Fruit fly (Drosophila melanogaster) whole organism: ENCODE data around the gene Acbp3.

ENCODE experiments used
- CG8478 ChIP-seq: fragments of >200 bp; optimal IDR thresholded peaks from 2 replicates; lab custom pipeline; 2018; ENCODE audit warnings: inconsistent platforms
- Dll ChIP-seq: fragments of >200 bp; optimal IDR thresholded peaks from 2 replicates; lab custom pipeline; 2017
- EcR ChIP-seq, 2 experiments: fragments of >200 bp; optimal IDR thresholded peaks; 2 replicates each; lab custom pipeline; 2017; ENCODE audit warnings: missing biosample characterization in 2 of 2, missing genetic modification characterization in 2 of 2, missing genetic modification reagents in 2 of 2
- pan ChIP-seq: fragments of >200 bp; optimal IDR thresholded peaks from 2 replicates; lab custom pipeline; 2017
- psq ChIP-seq: fragments of >200 bp; optimal IDR thresholded peaks from 2 replicates; lab custom pipeline; 2017
- usp ChIP-seq: fragments of >200 bp; optimal IDR thresholded peaks from 2 replicates; lab custom pipeline; 2017; ENCODE audit warnings: missing biosample characterization, missing genetic modification characterization, mixed read lengths

The Acbp3 gene

DNA sequence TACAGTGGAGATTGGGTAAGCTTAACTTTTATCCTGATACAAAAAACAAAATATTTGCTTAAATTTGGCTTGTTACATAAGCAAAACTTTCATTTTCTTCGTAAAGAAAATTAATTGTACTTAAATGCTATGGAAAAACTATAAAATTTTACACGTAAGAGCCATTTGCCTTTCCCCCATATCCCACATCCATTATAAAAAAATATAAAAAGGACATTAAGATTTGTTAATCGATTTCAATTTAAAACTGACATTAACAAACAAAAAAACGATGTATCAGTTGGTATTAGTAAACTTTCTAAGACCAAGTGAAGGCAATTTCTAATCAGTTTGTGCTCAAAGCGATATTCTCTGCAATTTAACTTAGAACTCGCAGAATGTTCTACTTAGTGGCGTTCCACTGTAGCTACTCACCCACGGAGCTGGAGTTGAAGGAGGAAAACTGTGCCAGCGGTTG is 24.9 kb downstream of the Acbp3 start:
- TF ChIP-seq psq (lab: Kevin White, UChicago) = no peak
- TF ChIP-seq CG8478 (lab: Kevin White, UChicago) = no peak
- TF ChIP-seq pan (lab: Kevin White, UChicago) = no peak
- TF ChIP-seq Dll (lab: Kevin White, UChicago) = no peak

DNA sequence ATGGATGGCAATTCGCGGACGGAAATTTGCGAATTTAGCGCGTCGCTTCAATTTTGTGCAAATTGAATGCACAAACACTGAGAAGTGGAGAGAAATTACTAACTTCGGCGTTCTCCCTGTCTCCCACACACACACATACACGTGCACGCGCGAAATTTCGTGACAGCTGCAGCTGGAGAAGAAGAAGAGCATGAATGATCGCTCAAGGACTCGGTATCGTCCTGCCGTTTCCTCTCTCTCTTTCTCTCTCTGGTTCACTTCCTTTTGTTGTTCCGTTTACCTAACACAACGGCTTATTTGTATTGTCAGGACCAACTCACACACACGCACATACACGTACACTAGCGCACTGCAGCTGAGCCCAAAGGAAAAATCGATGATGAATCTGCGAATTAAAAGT is 25.6 kb downstream of the Acbp3 start:
- TF ChIP-seq pan (lab: Kevin White, UChicago) (no peak), Dll (lab: Kevin White, UChicago) (no peak), EcR (GFP tag; optimal IDR thresholded peaks at IDR 0.05; lab: Kevin White, UChicago) (no peak), CG8478 (lab: Kevin White, UChicago) (no peak), usp (no peak), psq (lab: Kevin White, UChicago) (no peak)

DNA sequence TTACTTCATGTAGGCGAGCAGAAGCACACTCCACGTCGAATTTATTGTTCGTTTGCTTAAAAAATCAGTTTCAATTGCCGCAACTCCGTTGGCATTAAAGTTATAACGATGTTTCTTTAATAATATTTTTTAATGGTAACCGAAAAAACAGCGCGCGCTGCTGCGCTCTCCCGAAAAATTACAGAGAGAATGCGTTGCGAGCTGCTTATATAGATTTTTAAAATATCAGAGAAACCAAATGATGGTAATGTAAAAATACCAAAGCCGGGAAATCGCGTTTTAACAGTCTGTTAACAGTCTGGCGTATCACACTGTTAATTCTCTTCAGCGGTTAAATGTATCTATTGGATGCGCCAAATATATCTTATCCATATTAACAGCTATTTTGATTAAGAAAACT is 26.2 kb downstream of the Acbp3 start, which contains the start of gene corn:
Gene corn (minus strand): TSS at position 184 of the 400 bp plus-strand sequence.
- TF ChIP-seq CG8478 (lab: Kevin White, UChicago) = no peak
- TF ChIP-seq EcR (GFP tag; optimal IDR thresholded peaks at IDR 0.05; lab: Kevin White, UChicago) = no peak
- no peak for TF ChIP-seq Dll (lab: Kevin White, UChicago)
- no peak for TF ChIP-seq psq (lab: Kevin White, UChicago)
- no peak for TF ChIP-seq usp
- no peak for TF ChIP-seq pan (lab: Kevin White, UChicago)

DNA sequence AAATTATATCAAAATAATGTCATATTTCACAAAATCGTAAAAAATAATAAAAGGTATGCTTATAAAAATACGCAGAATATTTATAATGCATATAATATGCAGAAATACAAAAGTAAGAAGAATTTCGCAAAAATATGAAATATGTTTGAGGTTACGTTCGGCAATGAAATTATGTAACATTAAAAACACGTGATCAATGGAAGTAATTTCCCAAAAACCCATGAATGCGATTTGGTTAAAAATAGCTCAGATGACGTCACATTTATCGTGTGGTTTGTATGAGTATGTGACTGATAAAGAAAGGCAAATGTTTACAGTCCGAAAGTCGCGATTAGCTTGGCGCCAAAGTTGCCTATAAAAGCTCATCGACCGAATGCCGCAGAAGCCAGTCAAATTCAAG is 27.0 kb downstream of the Acbp3 start, which contains the start of gene CG8620:
Gene CG8620 (plus strand): TSS at position 387 of the 400 bp plus-strand sequence.
- TF ChIP-seq CG8478 (lab: Kevin White, UChicago) (no peak), Dll (lab: Kevin White, UChicago) (no peak), EcR (GFP tag; optimal IDR thresholded peaks at IDR 0.05; lab: Kevin White, UChicago) (no peak), pan (lab: Kevin White, UChicago) (no peak), usp (no peak), psq (lab: Kevin White, UChicago) (no peak)

DNA sequence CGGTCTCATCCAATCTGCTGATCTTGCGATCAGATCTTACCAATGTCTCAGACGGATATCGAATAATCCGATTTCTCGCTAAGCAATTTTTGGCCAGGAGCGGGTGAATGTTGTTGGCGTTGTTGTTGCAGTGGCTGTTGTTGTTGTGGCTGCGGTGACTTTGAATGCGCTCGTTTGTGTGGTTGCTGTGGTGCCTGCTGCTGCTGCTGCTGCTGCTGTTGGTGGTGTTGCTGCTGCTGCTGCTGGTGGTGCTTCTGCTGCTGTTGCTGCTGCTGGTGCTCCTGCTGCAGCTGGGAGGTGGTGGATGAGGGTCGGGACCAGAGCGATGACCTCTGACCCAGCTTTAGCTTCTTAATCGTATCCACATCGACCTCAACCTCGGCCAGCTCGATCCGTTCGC is 30.6 kb downstream of the Acbp3 start:
- no peak for TF ChIP-seq psq (lab: Kevin White, UChicago)
- no peak for TF ChIP-seq CG8478 (lab: Kevin White, UChicago)
- TF ChIP-seq Dll (lab: Kevin White, UChicago) = no peak
- no peak for TF ChIP-seq usp
- TF ChIP-seq pan (lab: Kevin White, UChicago) = no peak
- TF ChIP-seq EcR (GFP tag; optimal IDR thresholded peaks at IDR 0.05; lab: Kevin White, UChicago) = no peak

DNA sequence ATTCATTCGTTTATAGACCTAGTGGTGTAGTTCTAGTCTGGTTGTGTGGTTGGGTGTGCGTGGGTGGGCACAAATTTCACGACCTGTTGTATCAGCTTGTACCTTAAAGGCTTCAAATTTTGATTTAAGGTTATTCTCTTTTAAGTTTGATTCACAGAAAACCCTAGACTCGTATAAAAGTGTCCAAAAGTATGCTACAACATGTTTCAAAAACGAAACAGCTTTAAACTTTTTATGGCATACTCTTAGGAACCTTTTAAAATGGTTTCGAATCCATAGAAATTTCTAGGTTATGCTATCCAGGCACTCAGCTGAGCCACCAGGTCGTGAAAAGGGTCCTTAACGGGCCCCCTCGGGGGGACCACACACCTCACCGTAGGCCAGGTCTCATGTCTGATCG is 31.2 kb downstream of the Acbp3 start:
- TF ChIP-seq usp (no peak), pan (lab: Kevin White, UChicago) (no peak), EcR (GFP tag; optimal IDR thresholded peaks at IDR 0.05; lab: Kevin White, UChicago) (no peak), Dll (lab: Kevin White, UChicago) (no peak), psq (lab: Kevin White, UChicago) (no peak), CG8478 (lab: Kevin White, UChicago) (no peak)
